Worm (Caenorhabditis elegans) whole organism, mixed stage, embryonic: ENCODE data around the gene tag-294.

Experiments
- M03D4.4 ChIP-seq: sonication (generic microtip); optimal IDR thresholded peaks from 2 replicates; lab custom pipeline; 2017; ENCODE audit warnings: mild to moderate bottlenecking, missing genetic modification characterization, missing compliant biosample characterization
- bed-3 ChIP-seq: fragments of 200-800 bp; sonication (Bioruptor generic); optimal IDR thresholded peaks from 3 replicates; lab custom pipeline; 2018; ENCODE audit warnings: mild to moderate bottlenecking, missing genetic modification characterization, moderate library complexity, missing compliant biosample characterization
- ceh-39 ChIP-seq: fragments of 150-350 bp; optimal IDR thresholded peaks from 2 replicates; lab custom pipeline; 2014; ENCODE audit warnings: missing biosample characterization, missing genetic modification characterization
- ceh-43 ChIP-seq: fragments of 200-800 bp; sonication (Bioruptor generic); optimal IDR thresholded peaks from 2 replicates; lab custom pipeline; 2018; ENCODE audit warnings: mild to moderate bottlenecking, missing genetic modification characterization, moderate library complexity, missing compliant biosample characterization
- ces-1 ChIP-seq: fragments of 150-350 bp; optimal IDR thresholded peaks from 2 replicates; lab custom pipeline; 2014; ENCODE audit warnings: missing biosample characterization, missing genetic modification reagents, missing genetic modification characterization
- cnd-1 ChIP-seq: fragments of 200-800 bp; sonication (Bioruptor generic); optimal IDR thresholded peaks from 2 replicates; lab custom pipeline; 2018; ENCODE audit warnings: mild to moderate bottlenecking, missing genetic modification characterization, missing compliant biosample characterization
- drap-1 ChIP-seq: fragments of 200-800 bp; sonication (Bioruptor generic); optimal IDR thresholded peaks from 3 replicates; lab custom pipeline; 2018; ENCODE audit warnings: mild to moderate bottlenecking, missing genetic modification characterization, missing compliant biosample characterization
- elt-1 ChIP-seq: sonication (generic microtip); optimal IDR thresholded peaks from 2 replicates; lab custom pipeline; 2017; ENCODE audit warnings: missing genetic modification characterization, mild to moderate bottlenecking, missing compliant biosample characterization, antibody characterized with exemption, moderate library complexity, borderline replicate concordance; ENCODE audit not compliant: insufficient read depth
- elt-3 ChIP-seq: fragments of 150-350 bp; optimal IDR thresholded peaks from 2 replicates; lab custom pipeline; 2014; ENCODE audit warnings: missing biosample characterization, missing genetic modification characterization
- flh-1 ChIP-seq: fragments of 200-800 bp; sonication (Bioruptor generic); optimal IDR thresholded peaks from 2 replicates; lab custom pipeline; 2018; ENCODE audit warnings: mild to moderate bottlenecking, missing genetic modification characterization, moderate library complexity, missing compliant biosample characterization
- ham-2 ChIP-seq: fragments of 200-800 bp; sonication (Bioruptor generic); optimal IDR thresholded peaks from 2 replicates; lab custom pipeline; 2018; ENCODE audit warnings: mild to moderate bottlenecking, missing genetic modification characterization, missing compliant biosample characterization
- hlh-1 ChIP-seq: fragments of 150-350 bp; optimal IDR thresholded peaks from 2 replicates; lab custom pipeline; 2014; ENCODE audit warnings: missing biosample characterization, missing genetic modification reagents, missing genetic modification characterization
- lin-13 ChIP-seq: fragments of 150-350 bp; optimal IDR thresholded peaks from 2 replicates; lab custom pipeline; 2014; ENCODE audit warnings: missing biosample characterization, missing genetic modification characterization
- lin-32 ChIP-seq: fragments of 200-800 bp; sonication (Bioruptor generic); optimal IDR thresholded peaks from 2 replicates; lab custom pipeline; 2018; ENCODE audit warnings: mild to moderate bottlenecking, missing genetic modification characterization, missing compliant biosample characterization
- lsy-2 ChIP-seq: fragments of 150-350 bp; optimal IDR thresholded peaks from 2 replicates; lab custom pipeline; 2014; ENCODE audit warnings: missing biosample characterization, missing genetic modification characterization
- mab-5 ChIP-seq: fragments of 150-350 bp; optimal IDR thresholded peaks from 2 replicates; lab custom pipeline; 2014; ENCODE audit warnings: missing biosample characterization, missing genetic modification characterization
- mep-1 ChIP-seq: fragments of 150-350 bp; optimal IDR thresholded peaks from 2 replicates; lab custom pipeline; 2017; ENCODE audit warnings: missing biosample characterization, missing genetic modification reagents, missing genetic modification characterization, inconsistent platforms
- mls-2 ChIP-seq: sonication (generic microtip); optimal IDR thresholded peaks from 2 replicates; lab custom pipeline; 2016; ENCODE audit warnings: mild to moderate bottlenecking, missing genetic modification characterization, moderate library complexity, missing compliant biosample characterization
- nhr-12 ChIP-seq: fragments of 150-350 bp; optimal IDR thresholded peaks from 2 replicates; lab custom pipeline; 2014; ENCODE audit warnings: missing biosample characterization, missing genetic modification characterization
- nhr-2 ChIP-seq: fragments of 150-350 bp; optimal IDR thresholded peaks from 2 replicates; lab custom pipeline; 2014; ENCODE audit warnings: missing biosample characterization, missing genetic modification characterization
- nhr-237 ChIP-seq: fragments of 150-350 bp; optimal IDR thresholded peaks from 2 replicates; lab custom pipeline; 2014; ENCODE audit warnings: missing biosample characterization, missing genetic modification characterization
- pha-4 ChIP-seq: fragments of 150-350 bp; optimal IDR thresholded peaks from 2 replicates; lab custom pipeline; 2018; ENCODE audit warnings: missing biosample characterization, missing genetic modification reagents, missing genetic modification characterization
- sem-2 ChIP-seq: fragments of 200-800 bp; sonication (Bioruptor generic); optimal IDR thresholded peaks from 2 replicates; lab custom pipeline; 2018; ENCODE audit warnings: mild to moderate bottlenecking, missing genetic modification characterization, missing compliant biosample characterization
- snpc-4 ChIP-seq: fragments of 150-350 bp; optimal IDR thresholded peaks from 2 replicates; lab custom pipeline; 2014; ENCODE audit warnings: missing biosample characterization, missing genetic modification characterization
- sptf-1 ChIP-seq: sonication (generic microtip); optimal IDR thresholded peaks from 2 replicates; lab custom pipeline; 2017; ENCODE audit warnings: mild to moderate bottlenecking, missing genetic modification characterization, moderate library complexity, missing compliant biosample characterization
- tbx-8 ChIP-seq: fragments of 200-800 bp; sonication (Bioruptor generic); optimal IDR thresholded peaks from 2 replicates; lab custom pipeline; 2018; ENCODE audit warnings: mild to moderate bottlenecking, missing genetic modification characterization, moderate library complexity, missing compliant biosample characterization
- unc-120 ChIP-seq: sonication (generic microtip); optimal IDR thresholded peaks from 2 replicates; lab custom pipeline; 2017; ENCODE audit warnings: missing genetic modification characterization, missing compliant biosample characterization; ENCODE audit not compliant: poor library complexity, severe bottlenecking
- unc-39 ChIP-seq: fragments of 150-350 bp; optimal IDR thresholded peaks from 2 replicates; lab custom pipeline; 2014; ENCODE audit warnings: missing biosample characterization, missing genetic modification characterization
- unc-62 ChIP-seq: fragments of 150-350 bp; optimal IDR thresholded peaks from 2 replicates; lab custom pipeline; 2014; ENCODE audit warnings: missing biosample characterization, missing genetic modification reagents, missing genetic modification characterization
- zip-8 ChIP-seq: fragments of 150-350 bp; optimal IDR thresholded peaks from 2 replicates; lab custom pipeline; 2014; ENCODE audit warnings: missing biosample characterization, missing genetic modification characterization
- ztf-11 ChIP-seq: fragments of 150-350 bp; optimal IDR thresholded peaks from 2 replicates; lab custom pipeline; 2014; ENCODE audit warnings: missing biosample characterization, missing genetic modification characterization

The tag-294 gene

ce11 chrX:5764739-5765138 lies 1.5 kb upstream of the tag-294 start:
- TF ChIP-seq bed-3 (GFP tag; lab: Kevin White, UChicago) (no peak), mep-1 (tag; lab: Kevin White, UChicago) (peak; percentile 20), ham-2 (GFP tag; lab: Kevin White, UChicago) (no peak), drap-1 (GFP tag; lab: Kevin White, UChicago) (peak; percentile 19), mls-2 (tag; lab: Kevin White, UChicago) (peak; percentile 73), M03D4.4 (tag; lab: Kevin White, UChicago) (peak; percentile 11), nhr-237 (tag; lab: Kevin White, UChicago) (no peak), elt-3 (no peak), sem-2 (GFP tag; lab: Kevin White, UChicago) (no peak), nhr-2 (tag; lab: Kevin White, UChicago) (no peak), ceh-39 (tag; lab: Kevin White, UChicago) (no peak), ceh-43 (no peak), lin-32 (GFP tag; lab: Kevin White, UChicago) (no peak), lin-13 (tag; lab: Kevin White, UChicago) (peak; percentile 32), ztf-11 (tag; lab: Kevin White, UChicago) (no peak), pha-4 (tag; lab: Kevin White, UChicago) (no peak), ces-1 (peak; percentile 32), unc-62 (GFP tag; lab: Kevin White, UChicago) (peak; percentile 39), flh-1 (GFP tag; lab: Kevin White, UChicago) (no peak), tbx-8 (no peak)

- TF ChIP-seq pha-4 (tag; lab: Kevin White, UChicago), result peak; percentile 97
- peak; percentile 37 for TF ChIP-seq mls-2 (tag; lab: Kevin White, UChicago)
- TF ChIP-seq M03D4.4 (tag; lab: Kevin White, UChicago), result peak; percentile 13
- no peak for TF ChIP-seq ceh-43
- peak; percentile 44 for TF ChIP-seq unc-120
- no peak for TF ChIP-seq ces-1
- peak; percentile 61 for TF ChIP-seq sptf-1 (tag; lab: Kevin White, UChicago)
- no peak for TF ChIP-seq ztf-11 (tag; lab: Kevin White, UChicago)
- TF ChIP-seq lin-13 (tag; lab: Kevin White, UChicago), result peak; percentile 69
- TF ChIP-seq lsy-2 (tag; lab: Kevin White, UChicago), result no peak
- peak; percentile 51 for TF ChIP-seq unc-62 (GFP tag; lab: Kevin White, UChicago)
- TF ChIP-seq cnd-1, result peak; percentile 33
- peak; percentile 62 for TF ChIP-seq drap-1 (GFP tag; lab: Kevin White, UChicago)
- TF ChIP-seq hlh-1, result peak; percentile 74
- TF ChIP-seq mep-1 (tag; lab: Kevin White, UChicago), result peak; percentile 18
- TF ChIP-seq sem-2 (GFP tag; lab: Kevin White, UChicago), result no peak
These were observed 712 bp upstream of the tag-294 start for ce11 chrX:5763904-5764303.

ce11 chrX:5753141-5753540 lies 10.1 kb downstream of the tag-294 start:
- TF ChIP-seq unc-39 (tag; lab: Kevin White, UChicago), result no peak
- TF ChIP-seq elt-1 (tag; lab: Kevin White, UChicago), result no peak
- TF ChIP-seq zip-8 (tag; lab: Kevin White, UChicago), result no peak
- TF ChIP-seq sptf-1 (tag; lab: Kevin White, UChicago), result no peak
- no peak for TF ChIP-seq nhr-237 (tag; lab: Kevin White, UChicago)
- TF ChIP-seq snpc-4, result no peak
- TF ChIP-seq lin-32 (GFP tag; lab: Kevin White, UChicago), result no peak
- TF ChIP-seq mab-5 (tag; lab: Kevin White, UChicago), result no peak
- no peak for TF ChIP-seq ztf-11 (tag; lab: Kevin White, UChicago)
- no peak for TF ChIP-seq mls-2 (tag; lab: Kevin White, UChicago)
- TF ChIP-seq unc-62 (GFP tag; lab: Kevin White, UChicago), result no peak
- TF ChIP-seq M03D4.4 (tag; lab: Kevin White, UChicago), result no peak
- no peak for TF ChIP-seq mep-1 (tag; lab: Kevin White, UChicago)
- TF ChIP-seq ham-2 (GFP tag; lab: Kevin White, UChicago), result no peak
- no peak for TF ChIP-seq nhr-12 (tag; lab: Kevin White, UChicago)

ce11 chrX:5746665-5747064 lies 16.5 kb downstream of the tag-294 start:
- TF ChIP-seq ham-2 (GFP tag; lab: Kevin White, UChicago), result no peak
- peak; percentile 26 for TF ChIP-seq unc-62 (GFP tag; lab: Kevin White, UChicago)
